Fruit fly (Drosophila melanogaster) whole organism: ENCODE measurements around the gene Alg2.

ENCODE experiments used
- CG8478 ChIP-seq: fragments of >200 bp; optimal IDR thresholded peaks from 2 replicates; lab custom pipeline; 2018; ENCODE audit warnings: inconsistent platforms
- Dll ChIP-seq: fragments of >200 bp; optimal IDR thresholded peaks from 2 replicates; lab custom pipeline; 2017
- EcR ChIP-seq, 2 experiments: fragments of >200 bp; optimal IDR thresholded peaks; 2 replicates each; lab custom pipeline; 2017; ENCODE audit warnings: missing biosample characterization in 2 of 2, missing genetic modification characterization in 2 of 2, missing genetic modification reagents in 2 of 2
- pan ChIP-seq: fragments of >200 bp; optimal IDR thresholded peaks from 2 replicates; lab custom pipeline; 2017
- psq ChIP-seq: fragments of >200 bp; optimal IDR thresholded peaks from 2 replicates; lab custom pipeline; 2017
- usp ChIP-seq: fragments of >200 bp; optimal IDR thresholded peaks from 2 replicates; lab custom pipeline; 2017; ENCODE audit warnings: missing biosample characterization, missing genetic modification characterization, mixed read lengths

DNA sequence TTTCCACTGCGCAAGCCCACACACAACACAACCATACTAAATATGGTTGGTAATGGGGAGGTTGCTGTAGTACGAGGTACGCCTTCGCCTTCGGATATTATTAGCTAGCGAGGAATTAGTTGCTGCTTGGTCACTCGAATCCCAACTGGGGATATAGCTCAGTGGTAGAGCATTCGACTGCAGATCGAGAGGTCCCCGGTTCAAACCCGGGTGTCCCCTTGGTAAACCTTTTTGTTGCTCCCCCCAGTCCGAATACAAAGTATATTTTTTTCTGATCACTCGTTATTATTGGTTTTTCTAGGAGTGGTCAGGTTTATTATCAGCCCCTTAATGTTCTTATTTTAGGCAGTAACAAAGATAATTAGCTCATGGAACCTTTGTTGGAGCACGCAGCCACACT lies 48.0 kb upstream of the Alg2 start:
- TF ChIP-seq psq = no peak
- TF ChIP-seq pan (lab: Kevin White, UChicago) = no peak
- no peak for TF ChIP-seq EcR (GFP tag; optimal IDR thresholded peaks at IDR 0.05; lab: Kevin White, UChicago)
- no peak for TF ChIP-seq CG8478 (lab: Kevin White, UChicago)
- no peak for TF ChIP-seq Dll (lab: Kevin White, UChicago)
- TF ChIP-seq usp = no peak
